Fruit fly (Drosophila melanogaster) whole organism, embryonic: ENCODE measurements around the gene Sap130.

Source experiments
- BtbVII ChIP-seq: fragments of 200-800 bp; sonication (Bioruptor generic); optimal IDR thresholded peaks from 3 replicates; lab custom pipeline; 2017; ENCODE audit warnings: missing biosample characterization, mild to moderate bottlenecking, missing genetic modification characterization
- CG10366 ChIP-seq: fragments of 200-800 bp; sonication (Bioruptor generic); IDR thresholded peaks from 2 replicates; pipeline ENCODE4 v1.3.6; 2022; ENCODE audit warnings: missing biosample characterization, missing genetic modification characterization
- CG10565 ChIP-seq: fragments of 200-800 bp; sonication (Bioruptor generic); optimal IDR thresholded peaks from 3 replicates; lab custom pipeline; 2016; ENCODE audit warnings: missing biosample characterization, mild to moderate bottlenecking, missing genetic modification characterization
- CG11085 ChIP-seq: fragments of 200-800 bp; sonication (Bioruptor generic); IDR thresholded peaks from 2 replicates; pipeline ENCODE4 v1.3.6; 2022; ENCODE audit warnings: missing biosample characterization, missing genetic modification characterization
- CG11695 ChIP-seq: fragments of 200-800 bp; sonication (Bioruptor generic); IDR thresholded peaks from 3 replicates; pipeline ENCODE4 v1.3.6; 2022; ENCODE audit warnings: missing biosample characterization, missing genetic modification characterization
- CG12104 ChIP-seq: fragments of 200-800 bp; sonication (Bioruptor generic); optimal IDR thresholded peaks from 3 replicates; lab custom pipeline; 2016; ENCODE audit warnings: missing biosample characterization, missing genetic modification characterization
- CG12299 ChIP-seq: fragments of 200-800 bp; sonication (Bioruptor generic); optimal IDR thresholded peaks from 2 replicates; lab custom pipeline; 2018; ENCODE audit warnings: missing biosample characterization, mild to moderate bottlenecking, missing genetic modification characterization
- CG14014 ChIP-seq: fragments of 200-800 bp; sonication (Bioruptor generic); IDR thresholded peaks from 2 replicates; pipeline ENCODE4 v1.3.6; 2022; ENCODE audit warnings: missing biosample characterization, missing genetic modification characterization
- CG15601 ChIP-seq: fragments of 200-800 bp; sonication (Bioruptor generic); optimal IDR thresholded peaks from 3 replicates; lab custom pipeline; 2019; ENCODE audit warnings: missing biosample characterization, mild to moderate bottlenecking, missing genetic modification characterization, moderate library complexity
- CG17568 ChIP-seq: fragments of 200-800 bp; sonication (Bioruptor generic); optimal IDR thresholded peaks from 2 replicates; lab custom pipeline; 2018; ENCODE audit warnings: missing biosample characterization, mild to moderate bottlenecking, missing genetic modification characterization, moderate library complexity
- CG34376 ChIP-seq: fragments of 200-800 bp; sonication (Bioruptor generic); optimal IDR thresholded peaks from 2 replicates; lab custom pipeline; 2018; ENCODE audit warnings: missing biosample characterization, mild to moderate bottlenecking, missing genetic modification characterization
- CG6791 ChIP-seq: fragments of 200-800 bp; sonication (Bioruptor generic); IDR thresholded peaks from 3 replicates; pipeline ENCODE4 v1.3.6; 2022; ENCODE audit warnings: missing biosample characterization, missing genetic modification characterization; ENCODE audit not compliant: partially characterized antibody
- CG7786 ChIP-seq: fragments of 200-800 bp; sonication (Bioruptor generic); optimal IDR thresholded peaks from 2 replicates; lab custom pipeline; 2016; ENCODE audit warnings: missing biosample characterization, missing genetic modification characterization
- CG7839 ChIP-seq: fragments of 200-800 bp; sonication (Bioruptor generic); optimal IDR thresholded peaks from 3 replicates; lab custom pipeline; 2018; ENCODE audit warnings: missing biosample characterization, mild to moderate bottlenecking, missing genetic modification characterization, moderate library complexity
- Ets65A ChIP-seq: fragments of 200-800 bp; sonication (Bioruptor generic); peaks from one replicate; lab custom pipeline; 2016; ENCODE audit warnings: missing biosample characterization, missing genetic modification characterization
- Hr78 ChIP-seq, 2 experiments: fragments of 200-800 bp in 1 of 2; fragments of >200 bp in 1 of 2; sonication (Bioruptor generic) in 1 of 2; optimal IDR thresholded peaks; 2 replicates each; lab custom pipeline; 2017 to 2019; ENCODE audit warnings: missing biosample characterization in 2 of 2, missing genetic modification characterization in 2 of 2, mild to moderate bottlenecking in 1 of 2, moderate library complexity in 1 of 2
- Jarid2 ChIP-seq: fragments of 200-800 bp; sonication (Bioruptor generic); optimal IDR thresholded peaks from 3 replicates; lab custom pipeline; 2017; ENCODE audit warnings: mild to moderate bottlenecking, missing biosample characterization, missing genetic modification reagents, missing genetic modification characterization
- Max ChIP-seq: fragments of 200-800 bp; sonication (Bioruptor generic); optimal IDR thresholded peaks from 2 replicates; lab custom pipeline; 2016; ENCODE audit warnings: missing biosample characterization, mild to moderate bottlenecking, missing genetic modification characterization
- Meics ChIP-seq: fragments of 200-800 bp; sonication (Bioruptor generic); optimal IDR thresholded peaks from 2 replicates; lab custom pipeline; 2017; ENCODE audit warnings: missing biosample characterization, mild to moderate bottlenecking, missing genetic modification characterization
- Oaz ChIP-seq: fragments of 200-800 bp; sonication (Bioruptor generic); IDR thresholded peaks from 2 replicates; pipeline ENCODE4 v1.3.6; 2022; ENCODE audit warnings: missing biosample characterization, missing genetic modification characterization
- Opbp ChIP-seq: fragments of 200-800 bp; sonication (Bioruptor generic); IDR thresholded peaks from 3 replicates; pipeline ENCODE4 v1.3.6; 2022; ENCODE audit warnings: missing biosample characterization, missing genetic modification characterization; ENCODE audit not compliant: partially characterized antibody
- YL-1 ChIP-seq: fragments of 200-800 bp; sonication (Bioruptor generic); optimal IDR thresholded peaks from 3 replicates; lab custom pipeline; 2017; ENCODE audit warnings: missing biosample characterization, mild to moderate bottlenecking, missing genetic modification characterization
- amos ChIP-seq: fragments of 200-800 bp; sonication (Bioruptor generic); IDR thresholded peaks from 2 replicates; pipeline ENCODE4 v1.3.6; 2022; ENCODE audit warnings: missing biosample characterization, missing genetic modification characterization; ENCODE audit not compliant: partially characterized antibody
- bbx ChIP-seq: fragments of 200-800 bp; sonication (Bioruptor generic); IDR thresholded peaks from 2 replicates; pipeline ENCODE4 v1.3.6; 2022; ENCODE audit warnings: missing biosample characterization, missing genetic modification characterization; ENCODE audit not compliant: partially characterized antibody
- bigmax ChIP-seq: fragments of 200-800 bp; sonication (Bioruptor generic); optimal IDR thresholded peaks from 2 replicates; lab custom pipeline; 2018; ENCODE audit warnings: missing biosample characterization, mild to moderate bottlenecking, missing genetic modification characterization
- cad ChIP-seq: fragments of >200 bp; optimal IDR thresholded peaks from 2 replicates; lab custom pipeline; 2017; ENCODE audit warnings: missing biosample characterization, missing genetic modification characterization
- chm ChIP-seq: fragments of 200-800 bp; sonication (Bioruptor generic); IDR thresholded peaks from 2 replicates; pipeline ENCODE4 v1.3.6; 2022; ENCODE audit warnings: missing biosample characterization, missing genetic modification characterization
- cwo ChIP-seq: fragments of 200-800 bp; sonication (Bioruptor generic); optimal IDR thresholded peaks from 3 replicates; lab custom pipeline; 2017; ENCODE audit warnings: missing biosample characterization, missing genetic modification characterization, mild to moderate bottlenecking, moderate library complexity, missing genetic modification reagents
- eve ChIP-seq, 2 experiments: fragments of >200 bp; optimal IDR thresholded peaks; 2 replicates each; lab custom pipeline; 2017; ENCODE audit warnings: missing biosample characterization in 2 of 2, missing genetic modification characterization in 2 of 2
- exex ChIP-seq: fragments of 200-800 bp; sonication (Bioruptor generic); optimal IDR thresholded peaks from 4 replicates; lab custom pipeline; 2018; ENCODE audit warnings: missing biosample characterization, mild to moderate bottlenecking, missing genetic modification characterization, moderate library complexity
- fd3F ChIP-seq: fragments of 200-800 bp; sonication (Bioruptor generic); optimal IDR thresholded peaks from 2 replicates; lab custom pipeline; 2018; ENCODE audit warnings: missing biosample characterization, mild to moderate bottlenecking, missing genetic modification characterization, moderate library complexity
- pum ChIP-seq: fragments of 200-800 bp; sonication (Bioruptor generic); optimal IDR thresholded peaks from 2 replicates; lab custom pipeline; 2016; ENCODE audit warnings: missing biosample characterization, missing genetic modification characterization
- ranshi ChIP-seq: fragments of 200-800 bp; sonication (Bioruptor generic); IDR thresholded peaks from 2 replicates; pipeline ENCODE4 v1.3.6; 2022; ENCODE audit warnings: missing biosample characterization, missing genetic modification characterization
- sd ChIP-seq: fragments of 200-800 bp; sonication (Bioruptor generic); optimal IDR thresholded peaks from 3 replicates; lab custom pipeline; 2018; ENCODE audit warnings: missing biosample characterization, mild to moderate bottlenecking, missing genetic modification characterization, moderate library complexity
- sens ChIP-seq: fragments of 200-800 bp; sonication (Bioruptor generic); peaks from one replicate; lab custom pipeline; 2016; ENCODE audit warnings: missing biosample characterization, missing genetic modification characterization
- sisA ChIP-seq: fragments of 200-800 bp; sonication (Bioruptor generic); IDR thresholded peaks from 2 replicates; pipeline ENCODE4 v1.3.6; 2022; ENCODE audit warnings: missing biosample characterization, missing genetic modification characterization
- sug ChIP-seq: fragments of 200-800 bp; optimal IDR thresholded peaks from 2 replicates; lab custom pipeline; 2019; ENCODE audit warnings: missing biosample characterization, mild to moderate bottlenecking, missing genetic modification characterization, moderate library complexity

Sap130 gene

DNA sequence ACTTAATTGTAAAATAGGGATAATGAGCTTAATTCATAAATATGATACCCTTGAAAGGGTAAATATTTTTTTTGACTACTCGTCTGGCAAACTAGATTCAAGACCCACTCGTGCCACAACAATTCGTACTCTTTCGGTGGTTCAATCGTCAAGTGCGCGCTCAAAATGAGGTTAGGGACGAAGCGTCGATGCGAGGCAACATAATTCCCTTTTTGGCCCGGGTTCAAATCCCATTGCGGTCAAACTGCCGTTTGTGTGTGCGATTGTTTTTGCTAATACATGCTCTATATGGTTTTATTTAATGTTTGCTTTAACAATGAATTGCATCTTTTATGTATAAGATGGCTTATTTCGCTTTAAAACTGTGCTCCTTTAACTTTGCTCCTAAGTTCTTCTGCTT, 10.1 kb downstream of the Sap130 start (continued):
- TF ChIP-seq bbx (GFP tag; lab: Robert Waterston, UW): peak; percentile 51
- TF ChIP-seq eve (GFP tag; optimal IDR thresholded peaks at IDR 0.05; lab: Kevin White, UChicago): no peak
- TF ChIP-seq Opbp (GFP tag; lab: Robert Waterston, UW): peak; percentile 48; the same call in 2 of the 3 replicates
- TF ChIP-seq chm (GFP tag; lab: Robert Waterston, UW): 0 out of 2 replicates have a peak, but pooled peaks have one; percentile 33
- TF ChIP-seq CG11695 (GFP tag; lab: Robert Waterston, UW): 0 out of 3 replicates have a peak, but pooled peaks have one; percentile 12
- peak; percentile 80; the same call in 2 of the 3 replicates for TF ChIP-seq CG6791 (GFP tag; lab: Robert Waterston, UW)
- peak; percentile 98 for TF ChIP-seq bigmax (GFP tag; lab: Kevin White, UChicago)
- no peak for TF ChIP-seq cad (GFP tag; lab: Kevin White, UChicago)
- peak; percentile 75 for TF ChIP-seq Ets65A
- no peak for TF ChIP-seq fd3F (GFP tag; lab: Kevin White, UChicago)
- no peak for TF ChIP-seq CG12299
- peak; percentile 62 for TF ChIP-seq amos (GFP tag; lab: Robert Waterston, UW)
- no peak for TF ChIP-seq YL-1

dm6 chr3L:12827705-12828104, 22.0 kb downstream of the Sap130 start:
- TF ChIP-seq Meics (GFP tag; lab: Kevin White, UChicago): no peak
- TF ChIP-seq sug: peak; percentile 96
- TF ChIP-seq exex (tag; lab: Kevin White, UChicago): peak; percentile 70
- TF ChIP-seq CG34376 (GFP tag; lab: Kevin White, UChicago): peak; percentile 20
- no peak for TF ChIP-seq sisA (GFP tag; lab: Robert Waterston, UW)
- TF ChIP-seq ranshi (GFP tag; lab: Robert Waterston, UW): no peak
- no peak for TF ChIP-seq Oaz (GFP tag; lab: Robert Waterston, UW)
- no peak for TF ChIP-seq BtbVII
- no peak for TF ChIP-seq Max (GFP tag; lab: Kevin White, UChicago)

DNA sequence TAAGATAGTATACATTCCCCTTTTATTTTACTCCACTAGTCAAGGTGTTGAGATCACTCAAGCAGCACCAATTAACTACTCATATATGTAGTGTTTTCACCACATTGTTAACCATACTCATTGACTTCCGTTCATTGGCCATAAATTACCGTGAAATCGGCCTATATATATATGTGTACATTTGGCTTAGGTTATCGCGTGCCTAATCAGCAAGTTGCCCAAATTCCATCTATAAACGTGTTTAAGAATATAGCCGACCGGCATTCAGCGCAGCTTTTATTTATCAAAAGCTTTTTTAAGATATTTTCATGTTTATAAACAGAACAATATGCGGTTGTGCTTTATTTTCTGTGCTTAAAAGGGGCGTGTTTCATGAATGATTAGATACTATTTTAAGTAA, 22.8 kb downstream of the Sap130 start:
- no peak for TF ChIP-seq CG7839 (tag; lab: Kevin White, UChicago)
- peak in 1 of 2 experiments; percentile 34 for TF ChIP-seq Hr78 (GFP tag; optimal IDR thresholded peaks at IDR 0.05; lab: Kevin White, UChicago)
- TF ChIP-seq Jarid2 (GFP tag; lab: Kevin White, UChicago): no peak
- TF ChIP-seq CG12104: no peak
- peak; percentile 17 for TF ChIP-seq CG17568 (GFP tag; lab: Kevin White, UChicago)
- no peak for TF ChIP-seq CG10565 (GFP tag; lab: Kevin White, UChicago)
- peak; percentile 77 for TF ChIP-seq exex (tag; lab: Kevin White, UChicago)
- TF ChIP-seq sens (GFP tag; lab: Kevin White, UChicago): peak; percentile 71
- no peak for TF ChIP-seq CG14014 (GFP tag; lab: Robert Waterston, UW)
- TF ChIP-seq CG10366: no peak
- no peak for TF ChIP-seq pum (GFP tag; lab: Kevin White, UChicago)
- peak; percentile 72 for TF ChIP-seq CG34376 (GFP tag; lab: Kevin White, UChicago)
- TF ChIP-seq sug: peak; percentile 43
- TF ChIP-seq CG15601 (tag; lab: Kevin White, UChicago): no peak
- peak; percentile 69 for TF ChIP-seq cwo (GFP tag; lab: Kevin White, UChicago)
- TF ChIP-seq CG11085 (GFP tag; lab: Robert Waterston, UW): no peak
- TF ChIP-seq sd (tag; lab: Kevin White, UChicago): peak; percentile 94
- no peak for TF ChIP-seq CG7786 (GFP tag; lab: Kevin White, UChicago)
